Fruit fly (Drosophila melanogaster) whole organism, embryonic: ENCODE data around the gene Cad88C.

Experiments used
- ATbp ChIP-seq: fragments of 200-800 bp; sonication (Bioruptor generic); optimal IDR thresholded peaks from 2 replicates; lab custom pipeline; 2017; ENCODE audit warnings: missing biosample characterization, mild to moderate bottlenecking, missing genetic modification characterization, missing genetic modification reagents
- Atf6 ChIP-seq: fragments of 200-800 bp; sonication (Bioruptor generic); IDR thresholded peaks from 2 replicates; pipeline ENCODE4 v1.3.6; 2022; ENCODE audit warnings: missing biosample characterization, missing genetic modification characterization
- CG10209 ChIP-seq: fragments of 200-800 bp; sonication (Bioruptor generic); optimal IDR thresholded peaks from 3 replicates; lab custom pipeline; 2017; ENCODE audit warnings: missing biosample characterization, mild to moderate bottlenecking, missing genetic modification characterization, missing genetic modification reagents
- CG11456 ChIP-seq: fragments of 200-800 bp; sonication (Bioruptor generic); IDR thresholded peaks from 3 replicates; pipeline ENCODE4 v1.3.6; 2022; ENCODE audit warnings: missing biosample characterization, missing genetic modification characterization
- CG11695 ChIP-seq: fragments of 200-800 bp; sonication (Bioruptor generic); IDR thresholded peaks from 3 replicates; pipeline ENCODE4 v1.3.6; 2022; ENCODE audit warnings: missing biosample characterization, missing genetic modification characterization
- CG12155 ChIP-seq: fragments of 200-800 bp; sonication (Bioruptor generic); optimal IDR thresholded peaks from 3 replicates; lab custom pipeline; 2016; ENCODE audit warnings: missing biosample characterization, missing genetic modification characterization
- CG12236 ChIP-seq: fragments of 200-800 bp; sonication (Bioruptor generic); optimal IDR thresholded peaks from 2 replicates; lab custom pipeline; 2016; ENCODE audit warnings: missing biosample characterization, missing genetic modification characterization
- CG14441 ChIP-seq: fragments of 200-800 bp; sonication (Bioruptor generic); IDR thresholded peaks from 2 replicates; pipeline ENCODE4 v1.3.6; 2022; ENCODE audit warnings: missing biosample characterization, missing genetic modification characterization
- CG15073 ChIP-seq: fragments of 200-800 bp; sonication (Bioruptor generic); optimal IDR thresholded peaks from 2 replicates; lab custom pipeline; 2016; ENCODE audit warnings: missing biosample characterization, missing genetic modification characterization
- CG18262 ChIP-seq: fragments of 200-800 bp; optimal IDR thresholded peaks from 3 replicates; lab custom pipeline; 2019; ENCODE audit warnings: missing biosample characterization, mild to moderate bottlenecking, missing genetic modification characterization, moderate library complexity
- CG2202 ChIP-seq: fragments of 200-800 bp; sonication (Bioruptor generic); optimal IDR thresholded peaks from 2 replicates; lab custom pipeline; 2018; ENCODE audit warnings: missing biosample characterization, mild to moderate bottlenecking, missing genetic modification characterization
- CG3065 ChIP-seq: fragments of 200-800 bp; sonication (Bioruptor generic); optimal IDR thresholded peaks from 2 replicates; lab custom pipeline; 2016; ENCODE audit warnings: missing biosample characterization, missing genetic modification characterization
- CG3281 ChIP-seq: fragments of 200-800 bp; sonication (Bioruptor generic); optimal IDR thresholded peaks from 3 replicates; lab custom pipeline; 2017; ENCODE audit warnings: missing biosample characterization, mild to moderate bottlenecking, missing genetic modification characterization
- CG4328 ChIP-seq: fragments of 200-800 bp; sonication (Bioruptor generic); optimal IDR thresholded peaks from 3 replicates; lab custom pipeline; 2017; ENCODE audit warnings: missing biosample characterization, missing genetic modification reagents, missing genetic modification characterization
- CG4707 ChIP-seq: fragments of 200-800 bp; sonication (Bioruptor generic); optimal IDR thresholded peaks from 2 replicates; lab custom pipeline; 2018; ENCODE audit warnings: missing biosample characterization, mild to moderate bottlenecking, missing genetic modification characterization, moderate library complexity
- CG6791 ChIP-seq: fragments of 200-800 bp; sonication (Bioruptor generic); IDR thresholded peaks from 3 replicates; pipeline ENCODE4 v1.3.6; 2022; ENCODE audit warnings: missing biosample characterization, missing genetic modification characterization; ENCODE audit not compliant: partially characterized antibody
- CG6813 ChIP-seq: fragments of 200-800 bp; sonication (Bioruptor generic); optimal IDR thresholded peaks from 2 replicates; lab custom pipeline; 2017; ENCODE audit warnings: missing biosample characterization, missing genetic modification characterization, mild to moderate bottlenecking, moderate library complexity, missing genetic modification reagents
- CG7357 ChIP-seq: fragments of 200-800 bp; sonication (Bioruptor generic); IDR thresholded peaks from 3 replicates; pipeline ENCODE4 v1.3.6; 2022; ENCODE audit warnings: missing biosample characterization, missing genetic modification characterization
- CG7372 ChIP-seq: fragments of 200-800 bp; sonication (Bioruptor generic); IDR thresholded peaks from 2 replicates; pipeline ENCODE4 v1.3.6; 2022; ENCODE audit warnings: missing biosample characterization, missing genetic modification characterization
- CG7987 ChIP-seq: fragments of 200-800 bp; sonication (Bioruptor generic); optimal IDR thresholded peaks from 2 replicates; lab custom pipeline; 2018; ENCODE audit warnings: missing biosample characterization, mild to moderate bottlenecking, missing genetic modification characterization, moderate library complexity
- CG8290 ChIP-seq, 3 experiments: fragments of 200-800 bp; sonication (Bioruptor generic); optimal IDR thresholded peaks; 2 replicates each; lab custom pipeline; 2016 to 2019; ENCODE audit warnings: missing biosample characterization in 3 of 3, missing genetic modification characterization in 3 of 3, mild to moderate bottlenecking in 2 of 3, moderate library complexity in 1 of 3
- CG8924 ChIP-seq: fragments of 200-800 bp; optimal IDR thresholded peaks from 3 replicates; lab custom pipeline; 2019; ENCODE audit warnings: missing biosample characterization, mild to moderate bottlenecking, missing genetic modification characterization, moderate library complexity
- CkIIα-i1 ChIP-seq: fragments of 200-800 bp; sonication (Bioruptor generic); IDR thresholded peaks from 2 replicates; pipeline ENCODE4 v1.3.6; 2022; ENCODE audit warnings: missing biosample characterization, missing genetic modification characterization
- D19B ChIP-seq: fragments of 200-800 bp; sonication (Bioruptor generic); optimal IDR thresholded peaks from 2 replicates; lab custom pipeline; 2017; ENCODE audit warnings: missing biosample characterization, mild to moderate bottlenecking, missing genetic modification characterization
- Dbx ChIP-seq: fragments of 200-800 bp; sonication (Bioruptor generic); IDR thresholded peaks from 3 replicates; pipeline ENCODE4 v1.3.6; 2022; ENCODE audit warnings: missing biosample characterization, missing genetic modification characterization
- Drgx ChIP-seq: fragments of 200-800 bp; sonication (Bioruptor generic); IDR thresholded peaks from 2 replicates; pipeline ENCODE4 v1.3.6; 2022; ENCODE audit warnings: missing biosample characterization, missing genetic modification characterization
- Hr78 ChIP-seq, 2 experiments: fragments of 200-800 bp in 1 of 2; fragments of >200 bp in 1 of 2; sonication (Bioruptor generic) in 1 of 2; optimal IDR thresholded peaks; 2 replicates each; lab custom pipeline; 2017 to 2019; ENCODE audit warnings: missing biosample characterization in 2 of 2, missing genetic modification characterization in 2 of 2, mild to moderate bottlenecking in 1 of 2, moderate library complexity in 1 of 2
- Lhr ChIP-seq: fragments of 200-800 bp; sonication (Bioruptor generic); optimal IDR thresholded peaks from 3 replicates; lab custom pipeline; 2017; ENCODE audit warnings: mild to moderate bottlenecking, missing biosample characterization, missing genetic modification reagents, missing genetic modification characterization
- MESR4 ChIP-seq: fragments of 200-800 bp; sonication (Bioruptor generic); optimal IDR thresholded peaks from 2 replicates; lab custom pipeline; 2018; ENCODE audit warnings: missing biosample characterization, mild to moderate bottlenecking, missing genetic modification characterization, moderate library complexity
- Rfx ChIP-seq: fragments of 200-800 bp; sonication (Bioruptor generic); IDR thresholded peaks from 2 replicates; pipeline ENCODE4 v1.3.6; 2022; ENCODE audit warnings: missing biosample characterization, missing genetic modification characterization
- Scr ChIP-seq: fragments of 200-800 bp; sonication (Bioruptor generic); IDR thresholded peaks from 2 replicates; pipeline ENCODE4 v1.3.6; 2022; ENCODE audit warnings: missing biosample characterization, missing genetic modification characterization; ENCODE audit not compliant: partially characterized antibody
- Vsx1 ChIP-seq: fragments of 200-800 bp; sonication (Bioruptor generic); optimal IDR thresholded peaks from 2 replicates; lab custom pipeline; 2017; ENCODE audit warnings: missing biosample characterization, mild to moderate bottlenecking, missing genetic modification characterization, missing genetic modification reagents
- ato ChIP-seq: fragments of 200-800 bp; sonication (Bioruptor generic); IDR thresholded peaks from 2 replicates; pipeline ENCODE4 v1.3.6; 2022; ENCODE audit warnings: missing biosample characterization, missing genetic modification characterization; ENCODE audit not compliant: partially characterized antibody
- croc ChIP-seq: fragments of 200-800 bp; sonication (Bioruptor generic); conservative IDR thresholded peaks from 3 replicates; pipeline ENCODE4 v1.3.6; 2022; ENCODE audit warnings: missing biosample characterization, missing genetic modification characterization
- fd96Cb ChIP-seq: fragments of 200-800 bp; sonication (Bioruptor generic); optimal IDR thresholded peaks from 2 replicates; lab custom pipeline; 2018; ENCODE audit warnings: missing biosample characterization, mild to moderate bottlenecking, missing genetic modification characterization, moderate library complexity
- odd ChIP-seq: fragments of 200-800 bp; sonication (Bioruptor generic); optimal IDR thresholded peaks from 2 replicates; lab custom pipeline; 2017; ENCODE audit warnings: missing biosample characterization, mild to moderate bottlenecking, missing genetic modification characterization
- org-1 ChIP-seq: fragments of 200-800 bp; sonication (Bioruptor generic); optimal IDR thresholded peaks from 2 replicates; lab custom pipeline; 2017; ENCODE audit warnings: missing biosample characterization, missing genetic modification characterization
- peb ChIP-seq: fragments of 200-800 bp; sonication (Bioruptor generic); IDR thresholded peaks from 2 replicates; pipeline ENCODE4 v1.3.6; 2022; ENCODE audit warnings: missing biosample characterization, missing genetic modification characterization
- ranshi ChIP-seq: fragments of 200-800 bp; sonication (Bioruptor generic); IDR thresholded peaks from 2 replicates; pipeline ENCODE4 v1.3.6; 2022; ENCODE audit warnings: missing biosample characterization, missing genetic modification characterization
- run ChIP-seq: fragments of 200-800 bp; sonication (Bioruptor generic); optimal IDR thresholded peaks from 3 replicates; lab custom pipeline; 2018; ENCODE audit warnings: missing biosample characterization, mild to moderate bottlenecking, missing genetic modification characterization
- sens ChIP-seq: fragments of 200-800 bp; sonication (Bioruptor generic); peaks from one replicate; lab custom pipeline; 2016; ENCODE audit warnings: missing biosample characterization, missing genetic modification characterization
- sisA ChIP-seq: fragments of 200-800 bp; sonication (Bioruptor generic); IDR thresholded peaks from 2 replicates; pipeline ENCODE4 v1.3.6; 2022; ENCODE audit warnings: missing biosample characterization, missing genetic modification characterization
- sr ChIP-seq: fragments of 200-800 bp; sonication (Bioruptor generic); IDR thresholded peaks from 3 replicates; pipeline ENCODE4 v1.3.6; 2022; ENCODE audit warnings: missing biosample characterization, missing genetic modification characterization
- stc ChIP-seq: fragments of 200-800 bp; sonication (Bioruptor generic); IDR thresholded peaks from 2 replicates; pipeline ENCODE4 v1.3.6; 2022; ENCODE audit warnings: missing biosample characterization, missing genetic modification characterization
- tin ChIP-seq: fragments of 200-800 bp; sonication (Bioruptor generic); optimal IDR thresholded peaks from 3 replicates; lab custom pipeline; 2016; ENCODE audit warnings: missing biosample characterization, missing genetic modification characterization
- tio ChIP-seq: fragments of 200-800 bp; sonication (Bioruptor generic); optimal IDR thresholded peaks from 2 replicates; lab custom pipeline; 2017; ENCODE audit warnings: missing biosample characterization, missing genetic modification characterization, inconsistent platforms

The Cad88C gene

dm6 chr3R:14589483-14589882, 40.8 kb upstream of the Cad88C start (continued):
- TF ChIP-seq fd96Cb (no peak), CG18262 (tag; lab: Kevin White, UChicago) (peak; percentile 41), CG6813 (no peak)
- TF ChIP-seq, all 482 proteins: peak for 51

dm6 chr3R:14590753-14591535, 39.3 kb upstream of the Cad88C start:
- TF ChIP-seq odd (GFP tag; lab: Kevin White, UChicago): peak; percentile 80
- TF ChIP-seq ato: no peak
- TF ChIP-seq CG15073 (GFP tag; lab: Kevin White, UChicago): peak; percentile 48
- TF ChIP-seq CG4707: peak; percentile 57
- peak; percentile 90 for TF ChIP-seq tio (GFP tag; lab: Kevin White, UChicago)
- TF ChIP-seq CG7987 (GFP tag; lab: Kevin White, UChicago): no peak
- peak; percentile 78 for TF ChIP-seq ATbp
- peak; percentile 79 for TF ChIP-seq org-1 (GFP tag; lab: Kevin White, UChicago)
- TF ChIP-seq CG7372 (GFP tag; lab: Robert Waterston, UW): peak; percentile 37; the same call in 1 of the 2 replicates
- peak; percentile 71 for TF ChIP-seq CG11695 (GFP tag; lab: Robert Waterston, UW)
- TF ChIP-seq Vsx1 (GFP tag; lab: Kevin White, UChicago): peak; percentile 74
- peak; percentile 76 for TF ChIP-seq stc (GFP tag; lab: Robert Waterston, UW)
- TF ChIP-seq D19B (GFP tag; lab: Kevin White, UChicago): no peak
- peak; percentile 69 for TF ChIP-seq CG4328 (GFP tag; lab: Kevin White, UChicago)
- peak; percentile 84 for TF ChIP-seq tin (GFP tag; lab: Kevin White, UChicago)
- peak; percentile 91 for TF ChIP-seq CG2202 (tag; lab: Kevin White, UChicago)
- TF ChIP-seq sr (GFP tag; lab: Robert Waterston, UW): peak; percentile 53; the same call in 1 of the 3 replicates
- TF ChIP-seq CG3281 (GFP tag; lab: Kevin White, UChicago): peak; percentile 41
- TF ChIP-seq Rfx (GFP tag; lab: Robert Waterston, UW): peak; percentile 25; the same call in 1 of the 2 replicates
- peak; percentile 67; the same call in 1 of the 3 replicates for TF ChIP-seq CG7357 (GFP tag; lab: Robert Waterston, UW)
- peak; percentile 82 for TF ChIP-seq sisA (GFP tag; lab: Robert Waterston, UW)
- peak; percentile 71 for TF ChIP-seq peb (GFP tag; lab: Robert Waterston, UW)
- TF ChIP-seq CG8290 (GFP tag; optimal IDR thresholded peaks at IDR 0.05; lab: Kevin White, UChicago): peak; percentile 77
- peak in 1 of 2 experiments; percentile 77 for TF ChIP-seq CG8290 (tag; optimal IDR thresholded peaks at IDR 0.05; lab: Kevin White, UChicago)
- TF ChIP-seq Dbx (GFP tag; lab: Robert Waterston, UW): no peak
- TF ChIP-seq CkIIα-i1: no peak
- peak; percentile 69 for TF ChIP-seq run (tag; lab: Kevin White, UChicago)
- no peak for TF ChIP-seq MESR4 (GFP tag; lab: Kevin White, UChicago)
- peak; percentile 75 for TF ChIP-seq Lhr
- peak; percentile 93 for TF ChIP-seq fd96Cb
- TF ChIP-seq CG11456: 0 out of 3 replicates have a peak, but pooled peaks have one; percentile 49
- TF ChIP-seq Scr (GFP tag; lab: Robert Waterston, UW): no peak
- TF ChIP-seq CG12236 (GFP tag; lab: Kevin White, UChicago): no peak
- peak; percentile 58; the same call in 1 of the 2 replicates for TF ChIP-seq ranshi (GFP tag; lab: Robert Waterston, UW)
- TF ChIP-seq CG14441 (GFP tag; lab: Robert Waterston, UW): peak; percentile 43; the same call in 1 of the 2 replicates
- TF ChIP-seq CG10209 (GFP tag; lab: Kevin White, UChicago): peak; percentile 88
- TF ChIP-seq CG6791 (GFP tag; lab: Robert Waterston, UW): no peak
- TF ChIP-seq Hr78 (GFP tag; optimal IDR thresholded peaks at IDR 0.05; lab: Kevin White, UChicago): peak in 1 of 2 experiments; percentile 85
- TF ChIP-seq croc (GFP tag; lab: Robert Waterston, UW): peak; percentile 87
- peak; percentile 31; the same call in 1 of the 2 replicates for TF ChIP-seq Drgx
- peak; percentile 93 for TF ChIP-seq sens (GFP tag; lab: Kevin White, UChicago)
- TF ChIP-seq CG3065: no peak
- peak; percentile 95 for TF ChIP-seq CG8924
- TF ChIP-seq Atf6: peak; percentile 46; the same call in 1 of the 2 replicates
- TF ChIP-seq CG12155 (GFP tag; lab: Kevin White, UChicago): peak; percentile 64
